Fruit fly (Drosophila melanogaster) whole organism, embryonic: Measurements from ENCODE around the gene CG11699.

Experiments
- Atf6 ChIP-seq: fragments of 200-800 bp; sonication (Bioruptor generic); IDR thresholded peaks from 2 replicates; pipeline ENCODE4 v1.3.6; 2022; ENCODE audit warnings: missing biosample characterization, missing genetic modification characterization
- BEAF-32 ChIP-seq: fragments of 200-800 bp; sonication (Bioruptor generic); optimal IDR thresholded peaks from 3 replicates; lab custom pipeline; 2017; ENCODE audit warnings: missing biosample characterization, missing genetic modification characterization, mild to moderate bottlenecking, moderate library complexity, missing genetic modification reagents
- Bdp1 ChIP-seq: fragments of 200-800 bp; sonication (Bioruptor generic); optimal IDR thresholded peaks from 3 replicates; lab custom pipeline; 2016; ENCODE audit warnings: missing biosample characterization, missing genetic modification characterization
- CG10366 ChIP-seq: fragments of 200-800 bp; sonication (Bioruptor generic); IDR thresholded peaks from 2 replicates; pipeline ENCODE4 v1.3.6; 2022; ENCODE audit warnings: missing biosample characterization, missing genetic modification characterization
- CG10462 ChIP-seq: fragments of 200-800 bp; sonication (Bioruptor generic); optimal IDR thresholded peaks from 2 replicates; lab custom pipeline; 2016; ENCODE audit warnings: missing biosample characterization, missing genetic modification characterization
- CG11398 ChIP-seq: fragments of 200-800 bp; sonication (Bioruptor generic); optimal IDR thresholded peaks from 2 replicates; lab custom pipeline; 2016; ENCODE audit warnings: missing biosample characterization, missing genetic modification characterization
- CG12219 ChIP-seq: fragments of 200-800 bp; sonication (Bioruptor generic); optimal IDR thresholded peaks from 3 replicates; lab custom pipeline; 2018; ENCODE audit warnings: missing biosample characterization, mild to moderate bottlenecking, missing genetic modification characterization
- CG12744 ChIP-seq: fragments of 200-800 bp; sonication (Bioruptor generic); optimal IDR thresholded peaks from 2 replicates; lab custom pipeline; 2016; ENCODE audit warnings: missing biosample characterization, missing genetic modification characterization
- CG13287 ChIP-seq: fragments of 200-800 bp; sonication (Bioruptor generic); IDR thresholded peaks from 2 replicates; pipeline ENCODE4 v1.3.6; 2022; ENCODE audit warnings: missing biosample characterization, missing genetic modification characterization; ENCODE audit not compliant: partially characterized antibody
- CG1602 ChIP-seq: fragments of 200-800 bp; sonication (Bioruptor generic); optimal IDR thresholded peaks from 3 replicates; lab custom pipeline; 2016; ENCODE audit warnings: missing biosample characterization, missing genetic modification characterization
- CG17361 ChIP-seq: fragments of 200-800 bp; sonication (Bioruptor generic); IDR thresholded peaks from 3 replicates; pipeline ENCODE4 v1.3.6; 2022; ENCODE audit warnings: missing biosample characterization, missing genetic modification characterization
- CG18011 ChIP-seq: fragments of 200-800 bp; sonication (Bioruptor generic); optimal IDR thresholded peaks from 2 replicates; lab custom pipeline; 2017; ENCODE audit warnings: missing biosample characterization, missing genetic modification characterization, mild to moderate bottlenecking, moderate library complexity, missing genotype
- CG18619 ChIP-seq: fragments of 200-800 bp; sonication (Bioruptor generic); optimal IDR thresholded peaks from 3 replicates; lab custom pipeline; 2017; ENCODE audit warnings: missing biosample characterization, mild to moderate bottlenecking, missing genetic modification characterization
- CG2120 ChIP-seq: fragments of 200-800 bp; sonication (Bioruptor generic); optimal IDR thresholded peaks from 3 replicates; lab custom pipeline; 2016; ENCODE audit warnings: missing biosample characterization, missing genetic modification characterization
- CG2712 ChIP-seq: fragments of 200-800 bp; optimal IDR thresholded peaks from 3 replicates; lab custom pipeline; 2019; ENCODE audit warnings: missing biosample characterization, mild to moderate bottlenecking, missing genetic modification characterization, moderate library complexity
- CG33557 ChIP-seq: fragments of 200-800 bp; sonication (Bioruptor generic); optimal IDR thresholded peaks from 2 replicates; lab custom pipeline; 2019; ENCODE audit warnings: missing biosample characterization, mild to moderate bottlenecking, missing genetic modification characterization, moderate library complexity
- CG3847 ChIP-seq: fragments of 200-800 bp; sonication (Bioruptor generic); IDR thresholded peaks from 2 replicates; pipeline ENCODE4 v1.3.6; 2022; ENCODE audit warnings: missing biosample characterization, missing genetic modification characterization
- CG6254 ChIP-seq: fragments of 200-800 bp; sonication (Bioruptor generic); optimal IDR thresholded peaks from 3 replicates; lab custom pipeline; 2017; ENCODE audit warnings: mild to moderate bottlenecking, missing biosample characterization, missing genetic modification reagents, missing genetic modification characterization
- CG7357 ChIP-seq: fragments of 200-800 bp; sonication (Bioruptor generic); IDR thresholded peaks from 3 replicates; pipeline ENCODE4 v1.3.6; 2022; ENCODE audit warnings: missing biosample characterization, missing genetic modification characterization
- CG7839 ChIP-seq: fragments of 200-800 bp; sonication (Bioruptor generic); optimal IDR thresholded peaks from 3 replicates; lab custom pipeline; 2018; ENCODE audit warnings: missing biosample characterization, mild to moderate bottlenecking, missing genetic modification characterization, moderate library complexity
- CG8290 ChIP-seq, 3 experiments: fragments of 200-800 bp; sonication (Bioruptor generic); optimal IDR thresholded peaks; 2 replicates each; lab custom pipeline; 2016 to 2019; ENCODE audit warnings: missing biosample characterization in 3 of 3, missing genetic modification characterization in 3 of 3, mild to moderate bottlenecking in 2 of 3, moderate library complexity in 1 of 3
- CG8388 ChIP-seq: fragments of 200-800 bp; sonication (Bioruptor generic); optimal IDR thresholded peaks from 2 replicates; lab custom pipeline; 2019; ENCODE audit warnings: missing biosample characterization, mild to moderate bottlenecking, missing genetic modification characterization, moderate library complexity
- CG9215 ChIP-seq: fragments of 200-800 bp; sonication (Bioruptor generic); IDR thresholded peaks from 2 replicates; pipeline ENCODE4 v1.3.6; 2022; ENCODE audit warnings: missing biosample characterization, missing genetic modification characterization
- CG9609 ChIP-seq: fragments of 200-800 bp; sonication (Bioruptor generic); optimal IDR thresholded peaks from 3 replicates; lab custom pipeline; 2016; ENCODE audit warnings: missing biosample characterization, missing genetic modification characterization
- CoRest ChIP-seq: fragments of 200-800 bp; sonication (Bioruptor generic); optimal IDR thresholded peaks from 3 replicates; lab custom pipeline; 2018; ENCODE audit warnings: missing biosample characterization, mild to moderate bottlenecking, missing genetic modification characterization, moderate library complexity
- Doc2 ChIP-seq: fragments of 200-800 bp; sonication (Bioruptor generic); IDR thresholded peaks from 2 replicates; pipeline ENCODE4 v1.3.6; 2022; ENCODE audit warnings: missing biosample characterization, missing genetic modification characterization
- Elba2 ChIP-seq: fragments of 200-800 bp; sonication (Bioruptor generic); optimal IDR thresholded peaks from 3 replicates; lab custom pipeline; 2016; ENCODE audit warnings: missing biosample characterization, missing genetic modification characterization
- H15 ChIP-seq: fragments of 200-800 bp; sonication (Bioruptor generic); IDR thresholded peaks from 3 replicates; pipeline ENCODE4 v1.3.6; 2022; ENCODE audit warnings: missing biosample characterization, missing genetic modification characterization
- HLHmδ ChIP-seq: fragments of 200-800 bp; sonication (Bioruptor generic); optimal IDR thresholded peaks from 2 replicates; lab custom pipeline; 2018; ENCODE audit warnings: missing biosample characterization, mild to moderate bottlenecking, missing genetic modification characterization, moderate library complexity
- Max ChIP-seq: fragments of 200-800 bp; sonication (Bioruptor generic); optimal IDR thresholded peaks from 2 replicates; lab custom pipeline; 2016; ENCODE audit warnings: missing biosample characterization, mild to moderate bottlenecking, missing genetic modification characterization
- Mes4 ChIP-seq: fragments of 200-800 bp; sonication (Bioruptor generic); optimal IDR thresholded peaks from 2 replicates; lab custom pipeline; 2016; ENCODE audit warnings: missing biosample characterization, missing genetic modification characterization
- NC2α ChIP-seq: fragments of 200-800 bp; sonication (Bioruptor generic); optimal IDR thresholded peaks from 2 replicates; lab custom pipeline; 2016; ENCODE audit warnings: missing biosample characterization, missing genetic modification characterization
- Nf-YB ChIP-seq: fragments of 200-800 bp; sonication (Bioruptor generic); optimal IDR thresholded peaks from 3 replicates; lab custom pipeline; 2019; ENCODE audit warnings: missing biosample characterization, mild to moderate bottlenecking, missing genetic modification characterization, moderate library complexity
- Rfx ChIP-seq: fragments of 200-800 bp; sonication (Bioruptor generic); IDR thresholded peaks from 2 replicates; pipeline ENCODE4 v1.3.6; 2022; ENCODE audit warnings: missing biosample characterization, missing genetic modification characterization
- Six4 ChIP-seq: fragments of 200-800 bp; sonication (Bioruptor generic); optimal IDR thresholded peaks from 2 replicates; lab custom pipeline; 2016; ENCODE audit warnings: missing biosample characterization, missing genetic modification characterization
- ap ChIP-seq: fragments of 200-800 bp; sonication (Bioruptor generic); IDR thresholded peaks from 2 replicates; pipeline ENCODE4 v1.3.6; 2022; ENCODE audit warnings: missing biosample characterization, missing genetic modification characterization
- cg ChIP-seq: fragments of 200-800 bp; sonication (Bioruptor generic); optimal IDR thresholded peaks from 3 replicates; lab custom pipeline; 2019; ENCODE audit warnings: missing biosample characterization, mild to moderate bottlenecking, missing genetic modification characterization, moderate library complexity
- danr ChIP-seq: fragments of 200-800 bp; sonication (Bioruptor generic); IDR thresholded peaks from 2 replicates; pipeline ENCODE4 v1.3.6; 2022; ENCODE audit warnings: missing biosample characterization, missing genetic modification characterization
- dmrt11E ChIP-seq: fragments of 200-800 bp; sonication (Bioruptor generic); optimal IDR thresholded peaks from 3 replicates; lab custom pipeline; 2018; ENCODE audit warnings: missing biosample characterization, mild to moderate bottlenecking, missing genetic modification characterization, moderate library complexity
- en ChIP-seq: fragments of 200-800 bp; sonication (Bioruptor generic); optimal IDR thresholded peaks from 2 replicates; lab custom pipeline; 2016; ENCODE audit warnings: missing biosample characterization, missing genetic modification characterization
- esg ChIP-seq: fragments of 200-800 bp; sonication (Bioruptor generic); conservative IDR thresholded peaks from 2 replicates; pipeline ENCODE4 v1.3.6; 2022; ENCODE audit warnings: missing biosample characterization, missing genetic modification characterization
- gem ChIP-seq: fragments of 200-800 bp; sonication (Bioruptor generic); optimal IDR thresholded peaks from 2 replicates; lab custom pipeline; 2019; ENCODE audit warnings: missing biosample characterization, mild to moderate bottlenecking, missing genetic modification characterization, moderate library complexity
- lola ChIP-seq, 3 experiments: fragments of >200 bp in 2 of 3; fragments of 200-800 bp in 1 of 3; sonication (Bioruptor generic) in 1 of 3; optimal IDR thresholded peaks; 2 replicates each; lab custom pipeline; 2017 to 2019; ENCODE audit warnings: missing biosample characterization in 3 of 3, missing genetic modification characterization in 3 of 3, mild to moderate bottlenecking in 1 of 3, moderate library complexity in 1 of 3
- run ChIP-seq: fragments of 200-800 bp; sonication (Bioruptor generic); optimal IDR thresholded peaks from 3 replicates; lab custom pipeline; 2018; ENCODE audit warnings: missing biosample characterization, mild to moderate bottlenecking, missing genetic modification characterization
- sc ChIP-seq, 3 experiments: fragments of >200 bp in 2 of 3; fragments of 200-800 bp in 1 of 3; sonication (Bioruptor generic) in 1 of 3; optimal IDR thresholded peaks; 2 replicates in 2 of 3; 3 replicates in 1 of 3; lab custom pipeline; 2017; ENCODE audit warnings: mild to moderate bottlenecking in 1 of 3, missing biosample characterization in 1 of 3, missing genetic modification characterization in 1 of 3, missing genetic modification reagents in 1 of 3
- stwl ChIP-seq: fragments of 200-800 bp; sonication (Bioruptor generic); optimal IDR thresholded peaks from 3 replicates; lab custom pipeline; 2018; ENCODE audit warnings: missing biosample characterization, mild to moderate bottlenecking, missing genetic modification characterization, moderate library complexity
- tap ChIP-seq: fragments of 200-800 bp; optimal IDR thresholded peaks from 3 replicates; lab custom pipeline; 2019; ENCODE audit warnings: missing biosample characterization, mild to moderate bottlenecking, missing genetic modification characterization, moderate library complexity
- vvl ChIP-seq: fragments of 200-800 bp; sonication (Bioruptor generic); IDR thresholded peaks from 2 replicates; pipeline ENCODE4 v1.3.6; 2022; ENCODE audit warnings: missing biosample characterization, missing genetic modification characterization
- zfh1 ChIP-seq: fragments of 200-800 bp; sonication (Bioruptor generic); IDR thresholded peaks from 3 replicates; pipeline ENCODE4 v1.3.6; 2022; ENCODE audit warnings: missing biosample characterization, missing genetic modification characterization

The CG11699 gene

DNA sequence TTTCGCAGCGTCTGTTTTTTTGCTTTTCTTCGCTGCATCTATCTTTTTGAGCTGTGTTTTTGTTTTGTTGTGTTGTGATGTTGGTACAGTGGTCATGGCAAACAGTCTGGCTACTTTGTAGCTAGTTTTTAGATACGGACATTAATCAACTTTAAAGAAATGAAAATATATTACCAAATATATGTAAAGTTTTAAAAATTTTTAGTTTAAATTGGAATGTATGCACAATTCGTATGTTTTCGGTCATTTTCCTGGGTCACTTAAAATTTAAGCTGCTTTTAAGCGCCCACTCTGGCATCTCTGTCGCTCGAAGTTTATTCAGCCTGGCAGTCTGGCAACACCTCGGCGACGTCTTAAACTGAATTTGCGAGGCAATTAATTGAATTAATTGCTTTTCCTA lies 6.1 kb downstream of the CG11699 start, which contains the start of gene CG11695 (continued):
- TF ChIP-seq cg (GFP tag; lab: Kevin White, UChicago) = no peak
- 0 out of 2 replicates have a peak, but pooled peaks have one; percentile 7 for TF ChIP-seq ap
- peak; percentile 34; the same call in 1 of the 2 replicates for TF ChIP-seq Atf6
- no peak for TF ChIP-seq CG11398 (GFP tag; lab: Kevin White, UChicago)
- TF ChIP-seq CoRest = peak; percentile 83
- TF ChIP-seq dmrt11E (tag; lab: Kevin White, UChicago) = peak; percentile 63
- TF ChIP-seq CG12219 (GFP tag; lab: Kevin White, UChicago) = no peak
- TF ChIP-seq Bdp1 = peak; percentile 35
- TF ChIP-seq H15 (GFP tag; lab: Robert Waterston, UW) = peak; percentile 38; the same call in 1 of the 3 replicates
- TF ChIP-seq Nf-YB (GFP tag; lab: Kevin White, UChicago) = peak; percentile 26
- TF ChIP-seq CG18619 = peak; percentile 49
- peak in 1 of 3 experiments; percentile 58 for TF ChIP-seq lola (GFP tag; optimal IDR thresholded peaks at IDR 0.05; lab: Kevin White, UChicago)
- peak; percentile 82 for TF ChIP-seq gem
- peak; percentile 3 for TF ChIP-seq Six4 (GFP tag; lab: Kevin White, UChicago)
- no peak for TF ChIP-seq CG10462
- TF ChIP-seq CG9609 (GFP tag; lab: Kevin White, UChicago) = peak; percentile 50
- TF ChIP-seq CG33557 = peak; percentile 60
- TF ChIP-seq CG7839 (tag; lab: Kevin White, UChicago) = peak; percentile 73
- TF ChIP-seq esg (GFP tag; lab: Robert Waterston, UW) = peak; percentile 47; the same call in 1 of the 2 replicates
- peak; percentile 69 for TF ChIP-seq CG17361
- TF ChIP-seq NC2α (GFP tag; lab: Kevin White, UChicago) = no peak
- no peak for TF ChIP-seq Elba2 (GFP tag; lab: Kevin White, UChicago)
- peak; percentile 60 for TF ChIP-seq CG1602
- TF ChIP-seq Doc2 (GFP tag; lab: Robert Waterston, UW) = no peak
- TF ChIP-seq CG8388 (GFP tag; lab: Kevin White, UChicago) = peak; percentile 42
- no peak for TF ChIP-seq Mes4 (GFP tag; lab: Kevin White, UChicago)
- TF ChIP-seq danr (GFP tag; lab: Robert Waterston, UW) = 0 out of 2 replicates have a peak, but pooled peaks have one; percentile 13
- TF ChIP-seq en (GFP tag; lab: Kevin White, UChicago) = no peak
- no peak for TF ChIP-seq CG12744 (GFP tag; lab: Kevin White, UChicago)
- TF ChIP-seq HLHmδ (GFP tag; lab: Kevin White, UChicago) = no peak
- peak; percentile 78 for TF ChIP-seq CG3847
- TF ChIP-seq run (tag; lab: Kevin White, UChicago) = no peak
- peak; percentile 56 for TF ChIP-seq CG10366 (GFP tag; lab: Robert Waterston, UW)
- TF ChIP-seq CG2712 = peak; percentile 69
- peak; percentile 34 for TF ChIP-seq stwl
- peak; percentile 34 for TF ChIP-seq BEAF-32 (GFP tag; lab: Kevin White, UChicago)
- peak; percentile 69 for TF ChIP-seq CG8290 (GFP tag; optimal IDR thresholded peaks at IDR 0.05; lab: Kevin White, UChicago)
- TF ChIP-seq CG8290 (tag; optimal IDR thresholded peaks at IDR 0.05; lab: Kevin White, UChicago) = peak in 1 of 2 experiments; percentile 15
- no peak for TF ChIP-seq sc (optimal IDR thresholded peaks at IDR 0.05; lab: Kevin White, UChicago)
- TF ChIP-seq sc (GFP tag; optimal IDR thresholded peaks at IDR 0.05; lab: Kevin White, UChicago) = no peak
- TF ChIP-seq CG6254 (GFP tag; lab: Kevin White, UChicago) = no peak
- peak; percentile 59 for TF ChIP-seq CG9215 (GFP tag; lab: Robert Waterston, UW)
- TF ChIP-seq zfh1 (GFP tag; lab: Robert Waterston, UW) = peak; percentile 36; the same call in 1 of the 3 replicates
- TF ChIP-seq CG18011 (GFP tag; lab: Kevin White, UChicago) = peak; percentile 23
- peak; percentile 81 for TF ChIP-seq Rfx (GFP tag; lab: Robert Waterston, UW)
- TF ChIP-seq CG7357 (GFP tag; lab: Robert Waterston, UW) = no peak
- TF ChIP-seq vvl (GFP tag; lab: Robert Waterston, UW) = peak; percentile 52; the same call in 1 of the 2 replicates
- TF ChIP-seq CG13287 (GFP tag; lab: Robert Waterston, UW) = peak; percentile 30; the same call in 1 of the 2 replicates
- peak; percentile 78 for TF ChIP-seq CG2120
- peak; percentile 55 for TF ChIP-seq Max (GFP tag; lab: Kevin White, UChicago)
- peak; percentile 15 for TF ChIP-seq tap (tag; lab: Kevin White, UChicago)
